Fruit fly (Drosophila melanogaster) whole organism, pupa: ENCODE data around the gene CG8135.

Experiments
- CG4496 ChIP-seq: fragments of 200-800 bp; sonication (Bioruptor generic); IDR thresholded peaks from 3 replicates; pipeline ENCODE4 v1.3.6; 2022; ENCODE audit warnings: missing biosample characterization, missing genetic modification characterization
- Snoo ChIP-seq: fragments of 200-800 bp; sonication (Bioruptor generic); optimal IDR thresholded peaks from 3 replicates; lab custom pipeline; 2017; ENCODE audit warnings: missing biosample characterization, mild to moderate bottlenecking, missing genetic modification characterization, inconsistent platforms
- gl ChIP-seq: fragments of 200-800 bp; sonication (Bioruptor generic); optimal IDR thresholded peaks from 2 replicates; lab custom pipeline; 2018; ENCODE audit warnings: missing biosample characterization, mild to moderate bottlenecking, missing genetic modification characterization

- TF ChIP-seq gl (tag; lab: Kevin White, UChicago) (no peak), CG4496 (GFP tag; lab: Robert Waterston, UW) (no peak), Snoo (tag; lab: Kevin White, UChicago) (no peak)
These were observed 31.7 kb downstream of the CG8135 start for dm6 chr3R:9435898-9436297.
